Worm (Caenorhabditis elegans) whole organism, early embryonic: Measurements from ENCODE around the gene sra-32.

Experiments
- B0310.2 ChIP-seq: sonication (generic microtip); optimal IDR thresholded peaks from 2 replicates; lab custom pipeline; 2016; ENCODE audit warnings: mild to moderate bottlenecking, missing genetic modification characterization, missing compliant biosample characterization
- F13C5.2 ChIP-seq: sonication (generic microtip); optimal IDR thresholded peaks from 2 replicates; lab custom pipeline; 2017; ENCODE audit warnings: mild to moderate bottlenecking, missing genetic modification characterization, inconsistent platforms, missing compliant biosample characterization
- aly-1 ChIP-seq: sonication (generic microtip); optimal IDR thresholded peaks from 2 replicates; lab custom pipeline; 2016; ENCODE audit warnings: missing genetic modification characterization, missing compliant biosample characterization
- ama-1 ChIP-seq: fragments of 150-350 bp; optimal IDR thresholded peaks from 2 replicates; lab custom pipeline; 2014
- ceh-13 ChIP-seq: fragments of 200-800 bp; sonication (Bioruptor generic); optimal IDR thresholded peaks from 2 replicates; lab custom pipeline; 2018; ENCODE audit warnings: mild to moderate bottlenecking, missing genetic modification characterization, missing compliant biosample characterization
- ceh-36 ChIP-seq: sonication (generic microtip); optimal IDR thresholded peaks from 2 replicates; lab custom pipeline; 2016; ENCODE audit warnings: missing genetic modification characterization, inconsistent platforms, missing compliant biosample characterization
- ets-7 ChIP-seq: sonication (generic microtip); optimal IDR thresholded peaks from 2 replicates; lab custom pipeline; 2016; ENCODE audit warnings: missing genotype, missing genetic modification characterization, missing compliant biosample characterization
- flt-1 ChIP-seq: fragments of 200-800 bp; sonication (Bioruptor generic); IDR thresholded peaks from 2 replicates; pipeline ENCODE4 v1.3.6; 2022; ENCODE audit warnings: missing genetic modification characterization, missing compliant biosample characterization
- hmbx-1 ChIP-seq: sonication (generic microtip); optimal IDR thresholded peaks from 2 replicates; lab custom pipeline; 2016; ENCODE audit warnings: mild to moderate bottlenecking, missing genetic modification characterization, missing compliant biosample characterization
- hmg-4 ChIP-seq: fragments of 200-800 bp; sonication (Bioruptor generic); optimal IDR thresholded peaks from 2 replicates; lab custom pipeline; 2018; ENCODE audit warnings: mild to moderate bottlenecking, missing genetic modification characterization, missing compliant biosample characterization
- hnd-1 ChIP-seq: sonication (generic microtip); optimal IDR thresholded peaks from 2 replicates; lab custom pipeline; 2016; ENCODE audit warnings: missing genetic modification characterization, missing compliant biosample characterization
- pes-1 ChIP-seq: fragments of 200-800 bp; sonication (Bioruptor generic); IDR thresholded peaks from 2 replicates; pipeline ENCODE4 v1.3.6; 2022; ENCODE audit warnings: missing genetic modification reagents, missing genetic modification characterization, missing compliant biosample characterization
- scrt-1 ChIP-seq: fragments of 200-800 bp; sonication (Bioruptor generic); IDR thresholded peaks from 2 replicates; pipeline ENCODE4 v1.3.6; 2022; ENCODE audit warnings: missing genetic modification characterization, missing compliant biosample characterization
- sea-1 ChIP-seq: fragments of 200-800 bp; sonication (Bioruptor generic); conservative IDR thresholded peaks from 2 replicates; pipeline ENCODE4 v1.3.6; 2022; ENCODE audit warnings: missing genetic modification characterization, missing compliant biosample characterization
- tbx-11 ChIP-seq: fragments of 200-800 bp; sonication (Bioruptor generic); IDR thresholded peaks from 2 replicates; pipeline ENCODE4 v1.3.6; 2022; ENCODE audit warnings: missing genetic modification characterization, missing compliant biosample characterization
- tbx-37 ChIP-seq: fragments of 200-800 bp; sonication (Bioruptor generic); conservative IDR thresholded peaks from 2 replicates; pipeline ENCODE4 v1.3.6; 2022; ENCODE audit warnings: missing genetic modification reagents, missing genetic modification characterization, missing compliant biosample characterization
- tra-4 ChIP-seq: sonication (generic microtip); optimal IDR thresholded peaks from 2 replicates; lab custom pipeline; 2017; ENCODE audit warnings: missing genetic modification characterization, missing compliant biosample characterization

sra-32 gene

ce11 chrII:4511911-4512310, 19.9 kb downstream of the sra-32 start, which contains the start of gene cyp-23A1:
Gene cyp-23A1 (plus strand): TSS chrII:4512211.
- no peak for TF ChIP-seq sea-1 (GFP tag; lab: Robert Waterston, UW)
- no peak for TF ChIP-seq ama-1 (lab: Kevin White, UChicago)
- no peak for TF ChIP-seq ets-7 (tag; lab: Kevin White, UChicago)
- no peak for TF ChIP-seq hmbx-1 (tag; lab: Kevin White, UChicago)
- no peak for TF ChIP-seq aly-1
- TF ChIP-seq pes-1 (GFP tag; lab: Robert Waterston, UW) = no peak
- no peak for TF ChIP-seq B0310.2 (tag; lab: Kevin White, UChicago)

ce11 chrII:4510684-4511083, 21.1 kb downstream of the sra-32 start:
- TF ChIP-seq B0310.2 (tag; lab: Kevin White, UChicago) = no peak
- TF ChIP-seq sea-1 (GFP tag; lab: Robert Waterston, UW) = no peak
- TF ChIP-seq tra-4 (tag; lab: Kevin White, UChicago) = no peak
- no peak for TF ChIP-seq aly-1
- TF ChIP-seq ama-1 (lab: Kevin White, UChicago) = no peak
- no peak for TF ChIP-seq hnd-1 (tag; lab: Kevin White, UChicago)

ce11 chrII:4507669-4508068, 24.1 kb downstream of the sra-32 start:
- TF ChIP-seq hmg-4 (GFP tag; lab: Kevin White, UChicago) (no peak), hmbx-1 (tag; lab: Kevin White, UChicago) (no peak), tra-4 (tag; lab: Kevin White, UChicago) (no peak), aly-1 (no peak), flt-1 (no peak), pes-1 (GFP tag; lab: Robert Waterston, UW) (no peak), B0310.2 (tag; lab: Kevin White, UChicago) (no peak), hnd-1 (tag; lab: Kevin White, UChicago) (no peak), ceh-36 (tag; lab: Kevin White, UChicago) (no peak), F13C5.2 (tag; lab: Kevin White, UChicago) (no peak), scrt-1 (no peak), tbx-11 (GFP tag; lab: Robert Waterston, UW) (no peak)

ce11 chrII:4506552-4507291, 25.1 kb downstream of the sra-32 start:
- TF ChIP-seq F13C5.2 (tag; lab: Kevin White, UChicago) (peak; percentile 32), hmg-4 (GFP tag; lab: Kevin White, UChicago) (peak; percentile 9), aly-1 (no peak)

- TF ChIP-seq scrt-1 = no peak
- TF ChIP-seq ets-7 (tag; lab: Kevin White, UChicago) = no peak
- no peak for TF ChIP-seq F13C5.2 (tag; lab: Kevin White, UChicago)
- no peak for TF ChIP-seq aly-1
- TF ChIP-seq tra-4 (tag; lab: Kevin White, UChicago) = no peak
Observed at ce11 chrII:4505097-4505626, 26.6 kb downstream of the sra-32 start, which contains the start of gene camt-1. Gene camt-1 (minus strand): TSS chrII:4505147.

- no peak for TF ChIP-seq B0310.2 (tag; lab: Kevin White, UChicago)
- TF ChIP-seq hnd-1 (tag; lab: Kevin White, UChicago) = no peak
- no peak for TF ChIP-seq flt-1
- TF ChIP-seq ceh-13 (GFP tag; lab: Kevin White, UChicago) = no peak
- no peak for TF ChIP-seq ama-1 (lab: Kevin White, UChicago)
- TF ChIP-seq hmbx-1 (tag; lab: Kevin White, UChicago) = no peak
- no peak for TF ChIP-seq ets-7 (tag; lab: Kevin White, UChicago)
- no peak for TF ChIP-seq tra-4 (tag; lab: Kevin White, UChicago)
- no peak for TF ChIP-seq aly-1
- TF ChIP-seq F13C5.2 (tag; lab: Kevin White, UChicago) = no peak
- no peak for TF ChIP-seq scrt-1
- no peak for TF ChIP-seq tbx-37 (GFP tag; lab: Robert Waterston, UW)
Observed at ce11 chrII:4495844-4496243, 35.9 kb downstream of the sra-32 start.

ce11 chrII:4494532-4494931, 37.2 kb downstream of the sra-32 start:
- TF ChIP-seq tra-4 (tag; lab: Kevin White, UChicago) (no peak), tbx-37 (GFP tag; lab: Robert Waterston, UW) (no peak), tbx-11 (GFP tag; lab: Robert Waterston, UW) (no peak), hmbx-1 (tag; lab: Kevin White, UChicago) (no peak), ets-7 (tag; lab: Kevin White, UChicago) (no peak), scrt-1 (no peak), ama-1 (lab: Kevin White, UChicago) (no peak), F13C5.2 (tag; lab: Kevin White, UChicago) (no peak), pes-1 (GFP tag; lab: Robert Waterston, UW) (no peak), aly-1 (no peak), sea-1 (GFP tag; lab: Robert Waterston, UW) (no peak), ceh-36 (tag; lab: Kevin White, UChicago) (no peak), hnd-1 (tag; lab: Kevin White, UChicago) (no peak), ceh-13 (GFP tag; lab: Kevin White, UChicago) (no peak)

- TF ChIP-seq ceh-13 (GFP tag; lab: Kevin White, UChicago) = no peak
Observed at ce11 chrII:4490729-4491128, 41.1 kb downstream of the sra-32 start, which contains the start of gene T05C1.5. Gene T05C1.5 (minus strand): TSS chrII:4490829.
